Fruit fly (Drosophila melanogaster) whole organism, prepupa: ENCODE data around the gene CG15728.

Experiments
- Blimp-1 ChIP-seq: fragments of 200-800 bp; sonication (Bioruptor generic); optimal IDR thresholded peaks from 3 replicates; lab custom pipeline; 2017; ENCODE audit warnings: missing biosample characterization, missing genetic modification characterization, mild to moderate bottlenecking, moderate library complexity, missing genetic modification reagents
- CG10631 ChIP-seq: fragments of 200-800 bp; sonication (Bioruptor generic); optimal IDR thresholded peaks from 2 replicates; lab custom pipeline; 2016; ENCODE audit warnings: missing biosample characterization, missing genetic modification characterization
- CG11294 ChIP-seq: fragments of 200-800 bp; sonication (Bioruptor generic); IDR thresholded peaks from 2 replicates; pipeline ENCODE4 v1.3.6; 2022; ENCODE audit warnings: missing biosample characterization, missing genetic modification characterization
- CG11762 ChIP-seq: fragments of 200-800 bp; sonication (Bioruptor generic); optimal IDR thresholded peaks from 3 replicates; lab custom pipeline; 2016; ENCODE audit warnings: missing biosample characterization, missing genetic modification characterization; ENCODE audit not compliant: insufficient read depth
- CG15336 ChIP-seq: fragments of 200-800 bp; sonication (Bioruptor generic); IDR thresholded peaks from 2 replicates; pipeline ENCODE4 v1.3.6; 2022; ENCODE audit warnings: missing biosample characterization, missing genetic modification characterization
- CG1621 ChIP-seq: fragments of 200-800 bp; sonication (Bioruptor generic); optimal IDR thresholded peaks from 3 replicates; lab custom pipeline; 2018; ENCODE audit warnings: missing biosample characterization, mild to moderate bottlenecking, missing genetic modification characterization
- CG16779 ChIP-seq: fragments of 200-800 bp; sonication (Bioruptor generic); optimal IDR thresholded peaks from 3 replicates; lab custom pipeline; 2017; ENCODE audit warnings: missing biosample characterization, mild to moderate bottlenecking, missing genetic modification characterization
- CG3032 ChIP-seq: fragments of 200-800 bp; optimal IDR thresholded peaks from 2 replicates; lab custom pipeline; 2019; ENCODE audit warnings: missing biosample characterization, mild to moderate bottlenecking, missing genetic modification characterization, moderate library complexity
- CG31627 ChIP-seq: fragments of 200-800 bp; sonication (Bioruptor generic); optimal IDR thresholded peaks from 3 replicates; lab custom pipeline; 2016; ENCODE audit warnings: missing biosample characterization, missing genetic modification characterization
- CG32006 ChIP-seq: fragments of 200-800 bp; sonication (Bioruptor generic); optimal IDR thresholded peaks from 3 replicates; lab custom pipeline; 2017; ENCODE audit warnings: missing biosample characterization, mild to moderate bottlenecking, missing genetic modification characterization
- CG34406 ChIP-seq: fragments of 200-800 bp; sonication (Bioruptor generic); optimal IDR thresholded peaks from 3 replicates; lab custom pipeline; 2016; ENCODE audit warnings: missing biosample characterization, missing genetic modification characterization
- CG3919 ChIP-seq: fragments of 200-800 bp; sonication (Bioruptor generic); optimal IDR thresholded peaks from 3 replicates; lab custom pipeline; 2016; ENCODE audit warnings: missing biosample characterization, missing genetic modification characterization
- CG4318 ChIP-seq: fragments of 200-800 bp; sonication (Bioruptor generic); optimal IDR thresholded peaks from 3 replicates; lab custom pipeline; 2017; ENCODE audit warnings: missing biosample characterization, mild to moderate bottlenecking, missing genetic modification characterization
- CG6163 ChIP-seq: fragments of 200-800 bp; sonication (Bioruptor generic); IDR thresholded peaks from 3 replicates; pipeline ENCODE4 v1.3.6; 2022; ENCODE audit warnings: missing biosample characterization, missing genetic modification characterization
- CG6276 ChIP-seq: fragments of 200-800 bp; sonication (Bioruptor generic); optimal IDR thresholded peaks from 2 replicates; lab custom pipeline; 2017; ENCODE audit warnings: missing biosample characterization, mild to moderate bottlenecking, missing genetic modification characterization
- CG6808 ChIP-seq: fragments of 200-800 bp; sonication (Bioruptor generic); optimal IDR thresholded peaks from 3 replicates; lab custom pipeline; 2017; ENCODE audit warnings: missing biosample characterization, missing genetic modification characterization, mild to moderate bottlenecking, moderate library complexity, missing genetic modification reagents
- CG6854 ChIP-seq: fragments of 200-800 bp; sonication (Bioruptor generic); optimal IDR thresholded peaks from 2 replicates; lab custom pipeline; 2017; ENCODE audit warnings: missing biosample characterization, mild to moderate bottlenecking, missing genetic modification characterization
- CG7368 ChIP-seq: fragments of 200-800 bp; sonication (Bioruptor generic); optimal IDR thresholded peaks from 3 replicates; lab custom pipeline; 2016; ENCODE audit warnings: missing biosample characterization, missing genetic modification characterization
- CG8119 ChIP-seq: fragments of 200-800 bp; sonication (Bioruptor generic); IDR thresholded peaks from 3 replicates; pipeline ENCODE4 v1.3.6; 2022; ENCODE audit warnings: missing biosample characterization, missing genetic modification characterization
- CG8319 ChIP-seq: fragments of 200-800 bp; sonication (Bioruptor generic); optimal IDR thresholded peaks from 3 replicates; lab custom pipeline; 2016; ENCODE audit warnings: missing biosample characterization, missing genetic modification characterization
- CG9139 ChIP-seq: fragments of 200-800 bp; sonication (Bioruptor generic); optimal IDR thresholded peaks from 3 replicates; lab custom pipeline; 2017; ENCODE audit warnings: missing biosample characterization, mild to moderate bottlenecking, missing genetic modification characterization
- Eip75B ChIP-seq: fragments of 200-800 bp; sonication (Bioruptor generic); optimal IDR thresholded peaks from 3 replicates; lab custom pipeline; 2016; ENCODE audit warnings: missing biosample characterization, missing genetic modification characterization
- Eip78C ChIP-seq: fragments of 200-800 bp; sonication (Bioruptor generic); peaks from one replicate; lab custom pipeline; 2016; ENCODE audit warnings: missing biosample characterization, missing genetic modification characterization
- Eip93F ChIP-seq: fragments of 200-800 bp; sonication (Bioruptor generic); optimal IDR thresholded peaks from 2 replicates; lab custom pipeline; 2016; ENCODE audit warnings: missing biosample characterization, mild to moderate bottlenecking, missing genetic modification characterization
- Ets21C ChIP-seq: fragments of 200-800 bp; sonication (Bioruptor generic); optimal IDR thresholded peaks from 3 replicates; lab custom pipeline; 2016; ENCODE audit warnings: missing biosample characterization, missing genetic modification characterization
- Ets96B ChIP-seq: fragments of 200-800 bp; optimal IDR thresholded peaks from 2 replicates; lab custom pipeline; 2019; ENCODE audit warnings: missing biosample characterization, mild to moderate bottlenecking, missing genetic modification characterization, moderate library complexity
- Gug ChIP-seq: fragments of 200-800 bp; sonication (Bioruptor generic); IDR thresholded peaks from 2 replicates; pipeline ENCODE4 v1.3.6; 2022; ENCODE audit warnings: missing biosample characterization, missing genetic modification characterization
- Hr39 ChIP-seq: fragments of 200-800 bp; sonication (Bioruptor generic); optimal IDR thresholded peaks from 2 replicates; lab custom pipeline; 2016; ENCODE audit warnings: missing biosample characterization, missing genetic modification characterization
- Hr4 ChIP-seq: fragments of 200-800 bp; sonication (Bioruptor generic); optimal IDR thresholded peaks from 3 replicates; lab custom pipeline; 2016; ENCODE audit warnings: missing biosample characterization, missing genetic modification characterization
- Lpt ChIP-seq: fragments of 200-800 bp; sonication (Bioruptor generic); optimal IDR thresholded peaks from 3 replicates; lab custom pipeline; 2016; ENCODE audit warnings: missing biosample characterization, missing genetic modification characterization
- Met ChIP-seq: fragments of 200-800 bp; sonication (Bioruptor generic); optimal IDR thresholded peaks from 3 replicates; lab custom pipeline; 2016; ENCODE audit warnings: missing biosample characterization, missing genetic modification characterization
- OdsH ChIP-seq: fragments of 200-800 bp; sonication (Bioruptor generic); optimal IDR thresholded peaks from 3 replicates; lab custom pipeline; 2016; ENCODE audit warnings: missing biosample characterization, missing genetic modification characterization
- Sox102F ChIP-seq: fragments of 200-800 bp; sonication (Bioruptor generic); optimal IDR thresholded peaks from 2 replicates; lab custom pipeline; 2016; ENCODE audit warnings: missing biosample characterization, mild to moderate bottlenecking, missing genetic modification characterization
- achi ChIP-seq: fragments of 200-800 bp; sonication (Bioruptor generic); optimal IDR thresholded peaks from 3 replicates; lab custom pipeline; 2016; ENCODE audit warnings: missing biosample characterization, missing genetic modification characterization
- acj6 ChIP-seq: fragments of 200-800 bp; sonication (Bioruptor generic); optimal IDR thresholded peaks from 3 replicates; lab custom pipeline; 2016; ENCODE audit warnings: missing biosample characterization, missing genetic modification characterization
- cyc ChIP-seq: fragments of 200-800 bp; sonication (Bioruptor generic); optimal IDR thresholded peaks from 3 replicates; lab custom pipeline; 2016; ENCODE audit warnings: missing biosample characterization, missing genetic modification characterization
- dac ChIP-seq: fragments of 200-800 bp; sonication (Bioruptor generic); optimal IDR thresholded peaks from 2 replicates; lab custom pipeline; 2017; ENCODE audit warnings: missing biosample characterization, mild to moderate bottlenecking, missing genetic modification characterization
- dsx ChIP-seq: fragments of 200-800 bp; optimal IDR thresholded peaks from 3 replicates; lab custom pipeline; 2019; ENCODE audit warnings: missing biosample characterization, mild to moderate bottlenecking, missing genetic modification characterization, moderate library complexity; ENCODE audit not compliant: poor library complexity, severe bottlenecking
- eg ChIP-seq: fragments of 200-800 bp; sonication (Bioruptor generic); IDR thresholded peaks from 3 replicates; pipeline ENCODE4 v1.3.6; 2022; ENCODE audit warnings: missing biosample characterization, missing genetic modification characterization
- esn ChIP-seq: fragments of 200-800 bp; sonication (Bioruptor generic); optimal IDR thresholded peaks from 2 replicates; lab custom pipeline; 2016; ENCODE audit warnings: missing biosample characterization, mild to moderate bottlenecking, missing genetic modification characterization, moderate library complexity
- fd85E ChIP-seq: fragments of 200-800 bp; sonication (Bioruptor generic); optimal IDR thresholded peaks from 3 replicates; lab custom pipeline; 2016; ENCODE audit warnings: missing biosample characterization, missing genetic modification characterization
- net ChIP-seq: fragments of 200-800 bp; sonication (Bioruptor generic); optimal IDR thresholded peaks from 3 replicates; lab custom pipeline; 2016; ENCODE audit warnings: missing biosample characterization, missing genetic modification characterization
- pdm3 ChIP-seq: fragments of 200-800 bp; sonication (Bioruptor generic); optimal IDR thresholded peaks from 3 replicates; lab custom pipeline; 2016; ENCODE audit warnings: missing biosample characterization, missing genetic modification characterization
- salr ChIP-seq, 2 experiments: fragments of 200-800 bp; sonication (Bioruptor generic); optimal IDR thresholded peaks; 3 replicates each; lab custom pipeline; 2016 to 2018; ENCODE audit warnings: missing biosample characterization in 2 of 2, missing genetic modification characterization in 2 of 2, mild to moderate bottlenecking in 1 of 2
- spab ChIP-seq: fragments of 200-800 bp; sonication (Bioruptor generic); optimal IDR thresholded peaks from 2 replicates; lab custom pipeline; 2017; ENCODE audit warnings: missing biosample characterization, mild to moderate bottlenecking, missing genetic modification characterization, missing genetic modification reagents
- svp ChIP-seq: fragments of 200-800 bp; sonication (Bioruptor generic); peaks from one replicate; lab custom pipeline; 2016; ENCODE audit warnings: missing biosample characterization, missing genetic modification characterization
- topi ChIP-seq: fragments of 200-800 bp; sonication (Bioruptor generic); optimal IDR thresholded peaks from 3 replicates; lab custom pipeline; 2016; ENCODE audit warnings: missing biosample characterization, missing genetic modification characterization
- vri ChIP-seq: fragments of 200-800 bp; sonication (Bioruptor generic); optimal IDR thresholded peaks from 3 replicates; lab custom pipeline; 2016; ENCODE audit warnings: missing biosample characterization, mild to moderate bottlenecking, missing genetic modification characterization

Gene CG15728

dm6 chrX:12595100-12595609 is 28.9 kb upstream of the CG15728 start:
- no peak for TF ChIP-seq Met (GFP tag; lab: Kevin White, UChicago)
- peak; percentile 97 for TF ChIP-seq vri (GFP tag; lab: Kevin White, UChicago)

DNA sequence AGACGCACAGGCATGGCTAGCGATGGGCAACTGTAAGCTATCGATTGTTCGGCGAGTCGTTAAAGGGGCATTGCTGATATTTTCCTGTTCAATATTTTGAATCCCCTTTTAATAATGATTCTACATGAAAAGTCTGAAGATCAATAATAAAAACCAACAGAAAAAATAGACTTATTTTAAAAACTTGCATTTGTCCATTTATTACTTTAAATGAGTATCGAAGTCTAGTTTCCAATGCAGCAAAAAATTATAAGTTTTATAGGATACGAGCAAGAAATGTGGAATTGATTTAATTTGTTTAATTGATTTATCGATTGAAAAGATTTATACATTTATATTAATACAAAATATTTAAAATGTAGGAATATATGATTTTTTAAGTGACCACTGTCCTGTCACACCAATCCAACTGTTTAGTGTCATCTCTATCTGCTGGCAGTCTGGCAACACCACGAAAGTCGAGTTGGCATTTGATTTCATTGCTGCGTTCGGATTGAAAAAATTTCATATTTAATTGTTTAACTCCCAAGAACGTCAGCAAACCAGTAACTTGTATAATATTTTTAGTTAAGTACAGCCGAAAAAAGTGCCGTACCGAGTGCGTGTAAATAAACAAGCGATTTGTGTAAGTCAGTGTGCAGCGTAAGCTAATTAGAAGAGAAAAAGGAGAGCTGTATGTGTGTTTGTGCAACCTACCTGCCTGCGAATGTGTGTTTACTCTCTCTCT is 28.3 kb upstream of the CG15728 start, which contains the start of the genes CG1824 and Sec16:
TSS of gene CG1824 (minus strand) at position 15 of the 727 bp plus-strand sequence.
TSS of gene Sec16 (plus strand) at position 438 of the 727 bp plus-strand sequence.
- TF ChIP-seq CG16779: no peak
- TF ChIP-seq dsx: no peak
- TF ChIP-seq CG11762 (GFP tag; lab: Kevin White, UChicago): no peak
- TF ChIP-seq Sox102F: no peak
- peak; percentile 7 for TF ChIP-seq net (GFP tag; lab: Kevin White, UChicago)
- no peak for TF ChIP-seq CG6276 (GFP tag; lab: Kevin White, UChicago)
- TF ChIP-seq salr (GFP tag; optimal IDR thresholded peaks at IDR 0.05; lab: Kevin White, UChicago): peak in 1 of 2 experiments; percentile 45
- no peak for TF ChIP-seq Hr4
- no peak for TF ChIP-seq CG6163 (GFP tag; lab: Robert Waterston, UW)
- TF ChIP-seq dac (GFP tag; lab: Kevin White, UChicago): no peak
- peak; percentile 39 for TF ChIP-seq pdm3
- no peak for TF ChIP-seq fd85E
- peak; percentile 7 for TF ChIP-seq CG7368
- peak; percentile 41 for TF ChIP-seq esn (GFP tag; lab: Kevin White, UChicago)
- peak; percentile 47 for TF ChIP-seq CG32006
- peak; percentile 15 for TF ChIP-seq CG34406
- TF ChIP-seq acj6 (GFP tag; lab: Kevin White, UChicago): peak; percentile 52
- peak; percentile 25 for TF ChIP-seq cyc
- TF ChIP-seq Eip78C (GFP tag; lab: Kevin White, UChicago): peak; percentile 48
- no peak for TF ChIP-seq CG11294
- no peak for TF ChIP-seq Blimp-1 (GFP tag; lab: Kevin White, UChicago)
- TF ChIP-seq CG1621 (tag; lab: Kevin White, UChicago): no peak
- peak; percentile 43 for TF ChIP-seq vri (GFP tag; lab: Kevin White, UChicago)
- TF ChIP-seq svp: peak; percentile 41
- TF ChIP-seq CG3919 (GFP tag; lab: Kevin White, UChicago): peak; percentile 2
- no peak for TF ChIP-seq CG8319 (GFP tag; lab: Kevin White, UChicago)
- peak; percentile 70 for TF ChIP-seq CG10631
- TF ChIP-seq CG6808 (GFP tag; lab: Kevin White, UChicago): peak; percentile 23
- no peak for TF ChIP-seq Gug (GFP tag; lab: Robert Waterston, UW)
- peak; percentile 49 for TF ChIP-seq achi (GFP tag; lab: Kevin White, UChicago)
- TF ChIP-seq CG15336 (GFP tag; lab: Robert Waterston, UW): no peak
- peak; percentile 8 for TF ChIP-seq Ets96B (tag; lab: Kevin White, UChicago)
- no peak for TF ChIP-seq Lpt (GFP tag; lab: Kevin White, UChicago)
- TF ChIP-seq CG3032 (tag; lab: Kevin White, UChicago): peak; percentile 54
- TF ChIP-seq topi (GFP tag; lab: Kevin White, UChicago): no peak
- TF ChIP-seq CG4318 (GFP tag; lab: Kevin White, UChicago): no peak
- TF ChIP-seq CG8119 (GFP tag; lab: Robert Waterston, UW): no peak
- peak; percentile 32; the same call in 1 of the 3 replicates for TF ChIP-seq eg (GFP tag; lab: Robert Waterston, UW)
- no peak for TF ChIP-seq CG6854
- TF ChIP-seq Eip93F (GFP tag; lab: Kevin White, UChicago): no peak
- TF ChIP-seq OdsH: peak; percentile 50
- no peak for TF ChIP-seq Ets21C (GFP tag; lab: Kevin White, UChicago)
- TF ChIP-seq CG9139 (GFP tag; lab: Kevin White, UChicago): no peak
- peak; percentile 41 for TF ChIP-seq CG31627 (GFP tag; lab: Kevin White, UChicago)
- no peak for TF ChIP-seq spab (GFP tag; lab: Kevin White, UChicago)
- TF ChIP-seq Hr39 (GFP tag; lab: Kevin White, UChicago): peak; percentile 36
- TF ChIP-seq Eip75B (GFP tag; lab: Kevin White, UChicago): no peak
- TF ChIP-seq Met (GFP tag; lab: Kevin White, UChicago): peak; percentile 1
